Worm (Caenorhabditis elegans): ENCODE measurements around the gene ptr-15.

DNA sequence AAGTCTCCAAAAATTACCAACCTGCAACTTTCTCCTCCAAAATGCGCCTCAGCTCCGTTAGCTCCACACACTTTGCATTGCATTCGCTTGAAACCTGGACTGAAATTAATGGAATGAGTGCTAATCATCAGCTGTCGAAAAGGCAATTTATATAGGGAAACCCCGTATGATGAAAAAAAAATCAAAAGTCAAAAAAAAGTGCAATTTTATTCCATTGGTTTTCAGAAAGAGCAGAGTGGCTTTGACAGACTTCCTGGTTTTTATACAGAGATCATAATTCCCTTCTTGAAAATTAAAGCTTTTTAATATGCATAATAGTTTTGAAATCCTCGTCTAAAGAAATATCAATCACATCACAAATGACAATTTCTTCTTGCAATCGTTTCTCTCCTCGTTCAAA lies 17.9 kb upstream of the ptr-15 start, which contains the start of gene nhr-139:
- no peak for TF ChIP-seq alr-1 (tag; optimal IDR thresholded peaks at IDR 0.05; ENCODE audit: borderline replicate concordance)
- TF ChIP-seq lir-3 (tag; optimal IDR thresholded peaks at IDR 0.05; ENCODE audit: poor library complexity) = no peak
- no peak for TF ChIP-seq snpc-4 (tag; optimal IDR thresholded peaks at IDR 0.05)
- no peak for TF ChIP-seq nhr-28 (tag; optimal IDR thresholded peaks at IDR 0.05)
- TF ChIP-seq nhr-237 (tag; optimal IDR thresholded peaks at IDR 0.05) = no peak
- TF ChIP-seq C34B4.2 (tag; optimal IDR thresholded peaks at IDR 0.05) = no peak
- no peak for TF ChIP-seq unc-62 (GFP tag; optimal IDR thresholded peaks at IDR 0.05)
- TF ChIP-seq F16B12.6 (tag; optimal IDR thresholded peaks at IDR 0.05) = no peak
- TF ChIP-seq egl-27 (tag; optimal IDR thresholded peaks at IDR 0.05) = no peak
- no peak for TF ChIP-seq unc-86 (tag; optimal IDR thresholded peaks at IDR 0.05)
- TF ChIP-seq elt-2 (tag; optimal IDR thresholded peaks at IDR 0.05) = no peak
- TF ChIP-seq hlh-17 (GFP tag; optimal IDR thresholded peaks at IDR 0.05; ENCODE audit: borderline replicate concordance) = no peak
- no peak for TF ChIP-seq rnt-1 (tag; optimal IDR thresholded peaks at IDR 0.05)
- TF ChIP-seq nhr-12 (tag; optimal IDR thresholded peaks at IDR 0.05) = no peak
